Fruit fly (Drosophila melanogaster) whole organism, embryonic: ENCODE results near the gene stas.

ENCODE experiments used
- B-H2 ChIP-seq: fragments of 200-800 bp; sonication (Bioruptor generic); optimal IDR thresholded peaks from 2 replicates; lab custom pipeline; 2018; ENCODE audit warnings: missing biosample characterization, mild to moderate bottlenecking, missing genetic modification characterization
- BEAF-32 ChIP-seq: fragments of 200-800 bp; sonication (Bioruptor generic); optimal IDR thresholded peaks from 3 replicates; lab custom pipeline; 2017; ENCODE audit warnings: missing biosample characterization, missing genetic modification characterization, mild to moderate bottlenecking, moderate library complexity, missing genetic modification reagents
- C15 ChIP-seq: fragments of 200-800 bp; sonication (Bioruptor generic); IDR thresholded peaks from 3 replicates; pipeline ENCODE4 v1.3.6; 2022; ENCODE audit warnings: missing biosample characterization, missing genetic modification characterization
- CG10147 ChIP-seq: fragments of 200-800 bp; sonication (Bioruptor generic); optimal IDR thresholded peaks from 2 replicates; lab custom pipeline; 2019; ENCODE audit warnings: missing biosample characterization, mild to moderate bottlenecking, missing genetic modification characterization, moderate library complexity
- CG11085 ChIP-seq: fragments of 200-800 bp; sonication (Bioruptor generic); IDR thresholded peaks from 2 replicates; pipeline ENCODE4 v1.3.6; 2022; ENCODE audit warnings: missing biosample characterization, missing genetic modification characterization
- CG11696 ChIP-seq: fragments of 200-800 bp; sonication (Bioruptor generic); IDR thresholded peaks from 2 replicates; pipeline ENCODE4 v1.3.6; 2022; ENCODE audit warnings: missing biosample characterization, missing genetic modification characterization
- CG11723 ChIP-seq: fragments of 200-800 bp; sonication (Bioruptor generic); optimal IDR thresholded peaks from 2 replicates; lab custom pipeline; 2017; ENCODE audit warnings: missing biosample characterization, mild to moderate bottlenecking, missing genetic modification characterization
- CG12391 ChIP-seq: fragments of 200-800 bp; sonication (Bioruptor generic); optimal IDR thresholded peaks from 3 replicates; lab custom pipeline; 2018; ENCODE audit warnings: missing biosample characterization, mild to moderate bottlenecking, missing genetic modification characterization, moderate library complexity
- CG12659 ChIP-seq: fragments of 200-800 bp; sonication (Bioruptor generic); optimal IDR thresholded peaks from 3 replicates; lab custom pipeline; 2017; ENCODE audit warnings: mild to moderate bottlenecking, missing biosample characterization, missing genetic modification reagents, missing genetic modification characterization
- CG13894 ChIP-seq: fragments of 200-800 bp; sonication (Bioruptor generic); optimal IDR thresholded peaks from 3 replicates; lab custom pipeline; 2018; ENCODE audit warnings: missing biosample characterization, mild to moderate bottlenecking, missing genetic modification characterization, moderate library complexity
- CG14050 ChIP-seq: fragments of 200-800 bp; sonication (Bioruptor generic); IDR thresholded peaks from 3 replicates; pipeline ENCODE4 v1.3.6; 2022; ENCODE audit warnings: missing biosample characterization, missing genetic modification characterization
- CG15269 ChIP-seq: fragments of 200-800 bp; sonication (Bioruptor generic); optimal IDR thresholded peaks from 2 replicates; lab custom pipeline; 2018; ENCODE audit warnings: missing biosample characterization, mild to moderate bottlenecking, missing genetic modification characterization, moderate library complexity
- CG15514 ChIP-seq: fragments of 200-800 bp; sonication (Bioruptor generic); optimal IDR thresholded peaks from 3 replicates; lab custom pipeline; 2017; ENCODE audit warnings: missing biosample characterization, missing genetic modification characterization, mild to moderate bottlenecking, moderate library complexity, missing genetic modification reagents
- CG18619 ChIP-seq: fragments of 200-800 bp; sonication (Bioruptor generic); optimal IDR thresholded peaks from 3 replicates; lab custom pipeline; 2017; ENCODE audit warnings: missing biosample characterization, mild to moderate bottlenecking, missing genetic modification characterization
- CG30403 ChIP-seq: fragments of 200-800 bp; sonication (Bioruptor generic); optimal IDR thresholded peaks from 3 replicates; lab custom pipeline; 2016; ENCODE audit warnings: missing biosample characterization, missing genetic modification characterization
- CG33213 ChIP-seq: fragments of 200-800 bp; sonication (Bioruptor generic); optimal IDR thresholded peaks from 3 replicates; lab custom pipeline; 2016; ENCODE audit warnings: missing biosample characterization, missing genetic modification characterization
- CG34376 ChIP-seq: fragments of 200-800 bp; sonication (Bioruptor generic); optimal IDR thresholded peaks from 2 replicates; lab custom pipeline; 2018; ENCODE audit warnings: missing biosample characterization, mild to moderate bottlenecking, missing genetic modification characterization
- CG3726 ChIP-seq: fragments of 200-800 bp; sonication (Bioruptor generic); IDR thresholded peaks from 3 replicates; pipeline ENCODE4, ENCODE4 v1.3.6; 2022; ENCODE audit warnings: missing biosample characterization, missing genetic modification characterization
- CG4707 ChIP-seq: fragments of 200-800 bp; sonication (Bioruptor generic); optimal IDR thresholded peaks from 2 replicates; lab custom pipeline; 2018; ENCODE audit warnings: missing biosample characterization, mild to moderate bottlenecking, missing genetic modification characterization, moderate library complexity
- CG4854 ChIP-seq: fragments of 200-800 bp; sonication (Bioruptor generic); optimal IDR thresholded peaks from 2 replicates; lab custom pipeline; 2016; ENCODE audit warnings: missing biosample characterization, missing genetic modification characterization, inconsistent platforms
- CG6791 ChIP-seq: fragments of 200-800 bp; sonication (Bioruptor generic); IDR thresholded peaks from 3 replicates; pipeline ENCODE4 v1.3.6; 2022; ENCODE audit warnings: missing biosample characterization, missing genetic modification characterization; ENCODE audit not compliant: partially characterized antibody
- CG7745 ChIP-seq: fragments of 200-800 bp; sonication (Bioruptor generic); optimal IDR thresholded peaks from 2 replicates; lab custom pipeline; 2018; ENCODE audit warnings: missing biosample characterization, mild to moderate bottlenecking, missing genetic modification characterization, moderate library complexity
- CG7786 ChIP-seq: fragments of 200-800 bp; sonication (Bioruptor generic); optimal IDR thresholded peaks from 2 replicates; lab custom pipeline; 2016; ENCODE audit warnings: missing biosample characterization, missing genetic modification characterization
- CG8765 ChIP-seq: fragments of 200-800 bp; sonication (Bioruptor generic); IDR thresholded peaks from 2 replicates; pipeline ENCODE4 v1.3.6; 2022; ENCODE audit warnings: missing biosample characterization, missing genetic modification characterization
- CG9797 ChIP-seq: fragments of 200-800 bp; sonication (Bioruptor generic); optimal IDR thresholded peaks from 3 replicates; lab custom pipeline; 2018; ENCODE audit warnings: missing biosample characterization, mild to moderate bottlenecking, missing genetic modification characterization
- CG9932 ChIP-seq: fragments of 200-800 bp; sonication (Bioruptor generic); IDR thresholded peaks from 2 replicates; pipeline ENCODE4 v1.3.6; 2022; ENCODE audit warnings: missing biosample characterization, missing genetic modification characterization
- CHES-1-like ChIP-seq: fragments of 200-800 bp; sonication (Bioruptor generic); optimal IDR thresholded peaks from 2 replicates; lab custom pipeline; 2016; ENCODE audit warnings: missing biosample characterization, missing genetic modification characterization
- Ets65A ChIP-seq: fragments of 200-800 bp; sonication (Bioruptor generic); peaks from one replicate; lab custom pipeline; 2016; ENCODE audit warnings: missing biosample characterization, missing genetic modification characterization
- Ets97D ChIP-seq: fragments of 200-800 bp; sonication (Bioruptor generic); optimal IDR thresholded peaks from 3 replicates; lab custom pipeline; 2016; ENCODE audit warnings: missing biosample characterization, missing genetic modification characterization
- Hand ChIP-seq: fragments of 200-800 bp; sonication (Bioruptor generic); optimal IDR thresholded peaks from 2 replicates; lab custom pipeline; 2017; ENCODE audit warnings: mild to moderate bottlenecking, missing biosample characterization, missing genetic modification reagents, missing genetic modification characterization
- Hey ChIP-seq: fragments of 200-800 bp; sonication (Bioruptor generic); optimal IDR thresholded peaks from 3 replicates; lab custom pipeline; 2018; ENCODE audit warnings: missing biosample characterization, mild to moderate bottlenecking, missing genetic modification characterization
- HmgZ ChIP-seq: fragments of 200-800 bp; sonication (Bioruptor generic); optimal IDR thresholded peaks from 2 replicates; lab custom pipeline; 2018; ENCODE audit warnings: missing biosample characterization, mild to moderate bottlenecking, missing genetic modification characterization
- Hr78 ChIP-seq, 2 experiments: fragments of 200-800 bp in 1 of 2; fragments of >200 bp in 1 of 2; sonication (Bioruptor generic) in 1 of 2; optimal IDR thresholded peaks; 2 replicates each; lab custom pipeline; 2017 to 2019; ENCODE audit warnings: missing biosample characterization in 2 of 2, missing genetic modification characterization in 2 of 2, mild to moderate bottlenecking in 1 of 2, moderate library complexity in 1 of 2
- Jarid2 ChIP-seq: fragments of 200-800 bp; sonication (Bioruptor generic); optimal IDR thresholded peaks from 3 replicates; lab custom pipeline; 2017; ENCODE audit warnings: mild to moderate bottlenecking, missing biosample characterization, missing genetic modification reagents, missing genetic modification characterization
- Myb ChIP-seq: fragments of 200-800 bp; sonication (Bioruptor generic); optimal IDR thresholded peaks from 2 replicates; lab custom pipeline; 2016; ENCODE audit warnings: missing biosample characterization, missing genetic modification characterization
- NC2β ChIP-seq: fragments of 200-800 bp; sonication (Bioruptor generic); optimal IDR thresholded peaks from 2 replicates; lab custom pipeline; 2016; ENCODE audit warnings: missing biosample characterization, missing genetic modification characterization
- Optix ChIP-seq: fragments of 200-800 bp; sonication (Bioruptor generic); IDR thresholded peaks from 3 replicates; pipeline ENCODE4 v1.3.6; 2022; ENCODE audit warnings: missing biosample characterization, missing genetic modification characterization
- Rfx ChIP-seq: fragments of 200-800 bp; sonication (Bioruptor generic); IDR thresholded peaks from 2 replicates; pipeline ENCODE4 v1.3.6; 2022; ENCODE audit warnings: missing biosample characterization, missing genetic modification characterization
- aop ChIP-seq: fragments of 200-800 bp; sonication (Bioruptor generic); IDR thresholded peaks from 2 replicates; pipeline ENCODE4 v1.3.6; 2022; ENCODE audit warnings: missing biosample characterization, missing genetic modification characterization
- dimm ChIP-seq: fragments of 200-800 bp; sonication (Bioruptor generic); IDR thresholded peaks from 2 replicates; pipeline ENCODE4 v1.3.6; 2022; ENCODE audit warnings: missing biosample characterization, missing genetic modification characterization
- ftz-f1 ChIP-seq: fragments of 200-800 bp; sonication (Bioruptor generic); optimal IDR thresholded peaks from 2 replicates; lab custom pipeline; 2016; ENCODE audit warnings: missing biosample characterization, missing genetic modification characterization
- fu2 ChIP-seq: fragments of 200-800 bp; sonication (Bioruptor generic); optimal IDR thresholded peaks from 2 replicates; lab custom pipeline; 2016; ENCODE audit warnings: missing biosample characterization, missing genetic modification characterization
- gcm2 ChIP-seq: fragments of 200-800 bp; sonication (Bioruptor generic); optimal IDR thresholded peaks from 2 replicates; lab custom pipeline; 2016; ENCODE audit warnings: missing biosample characterization, missing genetic modification characterization
- gsb ChIP-seq: fragments of 200-800 bp; sonication (Bioruptor generic); IDR thresholded peaks from 2 replicates; pipeline ENCODE4 v1.3.6; 2022; ENCODE audit warnings: missing biosample characterization, missing genetic modification characterization
- lola ChIP-seq, 3 experiments: fragments of >200 bp in 2 of 3; fragments of 200-800 bp in 1 of 3; sonication (Bioruptor generic) in 1 of 3; optimal IDR thresholded peaks; 2 replicates each; lab custom pipeline; 2017 to 2019; ENCODE audit warnings: missing biosample characterization in 3 of 3, missing genetic modification characterization in 3 of 3, mild to moderate bottlenecking in 1 of 3, moderate library complexity in 1 of 3
- org-1 ChIP-seq: fragments of 200-800 bp; sonication (Bioruptor generic); optimal IDR thresholded peaks from 2 replicates; lab custom pipeline; 2017; ENCODE audit warnings: missing biosample characterization, missing genetic modification characterization
- pfk ChIP-seq: fragments of 200-800 bp; sonication (Bioruptor generic); optimal IDR thresholded peaks from 2 replicates; lab custom pipeline; 2018; ENCODE audit warnings: missing biosample characterization, mild to moderate bottlenecking, missing genetic modification characterization, moderate library complexity
- prd ChIP-seq, 3 experiments: fragments of >200 bp in 2 of 3; fragments of 200-800 bp in 1 of 3; sonication (Bioruptor generic) in 1 of 3; optimal IDR thresholded peaks in 2 of 3; IDR thresholded peaks in 1 of 3; 2 replicates in 2 of 3; 3 replicates in 1 of 3; pipeline versions ENCODE4 v1.3.6 to Lab custom; 2017 to 2022; ENCODE audit warnings: missing biosample characterization in 1 of 3, missing genetic modification characterization in 1 of 3
- sqz ChIP-seq: fragments of 200-800 bp; sonication (Bioruptor generic); optimal IDR thresholded peaks from 3 replicates; lab custom pipeline; 2018; ENCODE audit warnings: missing biosample characterization, mild to moderate bottlenecking, missing genetic modification characterization
- yki ChIP-seq: fragments of >200 bp; optimal IDR thresholded peaks from 3 replicates; lab custom pipeline; 2018
- zfh2 ChIP-seq: fragments of 200-800 bp; sonication (Bioruptor generic); optimal IDR thresholded peaks from 2 replicates; lab custom pipeline; 2016; ENCODE audit warnings: missing biosample characterization, missing genetic modification characterization

stas gene

dm6 chrX:17578124-17578523 is 49.6 kb downstream of the stas start (continued):
- TF ChIP-seq CG30403 (GFP tag; lab: Kevin White, UChicago): peak; percentile 33
- TF ChIP-seq CG4707 (GFP tag; lab: Kevin White, UChicago): no peak
- TF ChIP-seq B-H2: no peak
- TF ChIP-seq Hr78 (GFP tag; optimal IDR thresholded peaks at IDR 0.05; lab: Kevin White, UChicago): no peak
- TF ChIP-seq ftz-f1 (GFP tag; lab: Kevin White, UChicago): no peak
- no peak for TF ChIP-seq dimm (GFP tag; lab: Robert Waterston, UW)
- TF ChIP-seq Ets65A (GFP tag; lab: Kevin White, UChicago): no peak
- no peak for TF ChIP-seq Ets97D (GFP tag; lab: Kevin White, UChicago)
- TF ChIP-seq CG6791 (GFP tag; lab: Robert Waterston, UW): no peak
- TF ChIP-seq CG4854 (GFP tag; lab: Kevin White, UChicago): no peak
- no peak for TF ChIP-seq CG18619 (GFP tag; lab: Kevin White, UChicago)
- no peak for TF ChIP-seq Hand (GFP tag; lab: Kevin White, UChicago)
- TF ChIP-seq CG8765 (GFP tag; lab: Robert Waterston, UW): no peak
- TF ChIP-seq Optix (GFP tag; lab: Robert Waterston, UW): no peak
- TF ChIP-seq fu2 (GFP tag; lab: Kevin White, UChicago): peak; percentile 29
- peak; percentile 16 for TF ChIP-seq CHES-1-like (GFP tag; lab: Kevin White, UChicago)
- TF ChIP-seq CG9797 (GFP tag; lab: Kevin White, UChicago): no peak
- no peak for TF ChIP-seq aop (GFP tag; lab: Robert Waterston, UW)
- TF ChIP-seq CG12391: peak; percentile 30
- TF ChIP-seq gsb: no peak
- peak; percentile 19 for TF ChIP-seq CG15269
- no peak for TF ChIP-seq NC2β (GFP tag; lab: Kevin White, UChicago)
- TF ChIP-seq gcm2: no peak
- no peak for TF ChIP-seq CG10147 (GFP tag; lab: Kevin White, UChicago)
- TF ChIP-seq CG11085 (GFP tag; lab: Robert Waterston, UW): no peak
- TF ChIP-seq CG13894: no peak
- TF ChIP-seq HmgZ (tag; lab: Kevin White, UChicago): no peak
- peak; percentile 46 for TF ChIP-seq Rfx (GFP tag; lab: Robert Waterston, UW)
- no peak for TF ChIP-seq C15
- TF ChIP-seq sqz (GFP tag; lab: Kevin White, UChicago): no peak
- TF ChIP-seq lola (GFP tag; optimal IDR thresholded peaks at IDR 0.05; lab: Kevin White, UChicago): peak in 1 of 3 experiments; percentile 41
- TF ChIP-seq CG14050 (GFP tag; lab: Robert Waterston, UW): no peak
- no peak for TF ChIP-seq CG12659 (GFP tag; lab: Kevin White, UChicago)
- TF ChIP-seq CG11723 (GFP tag; lab: Kevin White, UChicago): no peak
- TF ChIP-seq Jarid2 (GFP tag; lab: Kevin White, UChicago): no peak
- TF ChIP-seq zfh2 (GFP tag; lab: Kevin White, UChicago): peak; percentile 21
- TF ChIP-seq CG7745: no peak
- TF ChIP-seq Hey (tag; lab: Kevin White, UChicago): no peak
- no peak for TF ChIP-seq prd (optimal IDR thresholded peaks at IDR 0.05; lab: Kevin White, UChicago)
- TF ChIP-seq prd (GFP tag; IDR thresholded peaks at IDR 0.05; lab: Robert Waterston, UW): peak; percentile 42; the same call in 2 of the 3 replicates
- no peak for TF ChIP-seq CG34376 (GFP tag; lab: Kevin White, UChicago)
- TF ChIP-seq pfk (GFP tag; lab: Kevin White, UChicago): no peak
- TF ChIP-seq BEAF-32 (GFP tag; lab: Kevin White, UChicago): no peak
- TF ChIP-seq yki (lab: Kevin White, UChicago): no peak
- TF ChIP-seq CG33213 (GFP tag; lab: Kevin White, UChicago): no peak
- no peak for TF ChIP-seq org-1 (GFP tag; lab: Kevin White, UChicago)
- TF ChIP-seq CG15514 (GFP tag; lab: Kevin White, UChicago): no peak
- TF ChIP-seq Myb: no peak
- 0 out of 2 replicates have a peak, but pooled peaks have one; percentile 27 for TF ChIP-seq CG9932 (GFP tag; lab: Robert Waterston, UW)
- TF ChIP-seq CG3726: no peak
- no peak for TF ChIP-seq CG7786 (GFP tag; lab: Kevin White, UChicago)
- no peak for TF ChIP-seq CG11696 (GFP tag; lab: Robert Waterston, UW)
